Fruit fly (Drosophila melanogaster) Kc167 (cell line): ENCODE data around the gene CG43993.

Source experiments
- Myc ChIP-seq: fragments of >200 bp; optimal IDR thresholded peaks from 2 replicates; lab custom pipeline; 2017; ENCODE audit warnings: missing external identifiers
- Sin3A ChIP-seq: fragments of >200 bp; optimal IDR thresholded peaks from 2 replicates; lab custom pipeline; 2018; ENCODE audit warnings: missing external identifiers
- h ChIP-seq: fragments of >200 bp; optimal IDR thresholded peaks from 3 replicates; lab custom pipeline; 2018; ENCODE audit warnings: missing external identifiers
- insv ChIP-seq: fragments of >200 bp; optimal IDR thresholded peaks from 3 replicates; lab custom pipeline; 2018; ENCODE audit warnings: missing external identifiers
- psq ChIP-seq: fragments of >200 bp; optimal IDR thresholded peaks from 2 replicates; lab custom pipeline; 2017; ENCODE audit warnings: missing external identifiers
- ttk ChIP-seq: sonication (Bioruptor generic); optimal IDR thresholded peaks from 2 replicates; lab custom pipeline; 2017; ENCODE audit warnings: missing external identifiers

Gene CG43993

dm6 chr3L:12044279-12044678 lies 11.9 kb downstream of the CG43993 start, which contains the start of gene CG43638:
CG43638 (plus strand) TSS chr3L:12044579.
- TF ChIP-seq ttk (no peak), Sin3A (lab: Kevin White, UChicago) (no peak), Myc (lab: Kevin White, UChicago) (no peak), h (no peak), insv (lab: Kevin White, UChicago) (no peak), psq (lab: Kevin White, UChicago) (no peak)

- no peak for TF ChIP-seq Sin3A (lab: Kevin White, UChicago)
- TF ChIP-seq insv (lab: Kevin White, UChicago) = no peak
- no peak for TF ChIP-seq psq (lab: Kevin White, UChicago)
- TF ChIP-seq h = no peak
- no peak for TF ChIP-seq Myc (lab: Kevin White, UChicago)
- no peak for TF ChIP-seq ttk
Observed at dm6 chr3L:12045443-12045842, 13.1 kb downstream of the CG43993 start.

dm6 chr3L:12049597-12050311 lies 17.4 kb downstream of the CG43993 start:
- TF ChIP-seq ttk = no peak
- no peak for TF ChIP-seq psq (lab: Kevin White, UChicago)
- TF ChIP-seq Sin3A (lab: Kevin White, UChicago) = no peak
- TF ChIP-seq Myc (lab: Kevin White, UChicago) = no peak
- no peak for TF ChIP-seq h
- TF ChIP-seq insv (lab: Kevin White, UChicago) = no peak

dm6 chr3L:12050629-12051028 lies 18.3 kb downstream of the CG43993 start:
- TF ChIP-seq Sin3A (lab: Kevin White, UChicago) (no peak), h (no peak), ttk (no peak), psq (lab: Kevin White, UChicago) (no peak), Myc (lab: Kevin White, UChicago) (no peak), insv (lab: Kevin White, UChicago) (no peak)

- TF ChIP-seq Sin3A (lab: Kevin White, UChicago) = no peak
- no peak for TF ChIP-seq insv (lab: Kevin White, UChicago)
- no peak for TF ChIP-seq ttk
- no peak for TF ChIP-seq Myc (lab: Kevin White, UChicago)
- TF ChIP-seq psq (lab: Kevin White, UChicago) = no peak
- no peak for TF ChIP-seq h
Observed at dm6 chr3L:12053695-12054094, 21.3 kb downstream of the CG43993 start.

- no peak for TF ChIP-seq insv (lab: Kevin White, UChicago)
- no peak for TF ChIP-seq Myc (lab: Kevin White, UChicago)
- TF ChIP-seq psq (lab: Kevin White, UChicago) = no peak
- no peak for TF ChIP-seq Sin3A (lab: Kevin White, UChicago)
- no peak for TF ChIP-seq ttk
- TF ChIP-seq h = no peak
Observed at dm6 chr3L:12056286-12057178, 24.2 kb downstream of the CG43993 start.

- no peak for TF ChIP-seq ttk
- TF ChIP-seq h = no peak
- TF ChIP-seq Myc (lab: Kevin White, UChicago) = no peak
- no peak for TF ChIP-seq Sin3A (lab: Kevin White, UChicago)
- no peak for TF ChIP-seq psq (lab: Kevin White, UChicago)
- no peak for TF ChIP-seq insv (lab: Kevin White, UChicago)
Observed at dm6 chr3L:12057585-12057984, 25.2 kb downstream of the CG43993 start.

- TF ChIP-seq ttk (no peak), h (no peak), insv (lab: Kevin White, UChicago) (no peak), psq (lab: Kevin White, UChicago) (no peak), Myc (lab: Kevin White, UChicago) (no peak)
Observed at dm6 chr3L:12058293-12058842, 26.0 kb downstream of the CG43993 start.

dm6 chr3L:12060101-12060500 lies 27.7 kb downstream of the CG43993 start:
- no peak for TF ChIP-seq ttk
- TF ChIP-seq h = no peak
- TF ChIP-seq Sin3A (lab: Kevin White, UChicago) = no peak
- no peak for TF ChIP-seq Myc (lab: Kevin White, UChicago)
- no peak for TF ChIP-seq insv (lab: Kevin White, UChicago)
- TF ChIP-seq psq (lab: Kevin White, UChicago) = no peak

dm6 chr3L:12062219-12062618 lies 29.9 kb downstream of the CG43993 start:
- TF ChIP-seq psq (lab: Kevin White, UChicago) (no peak), h (no peak), Sin3A (lab: Kevin White, UChicago) (no peak), Myc (lab: Kevin White, UChicago) (no peak), insv (lab: Kevin White, UChicago) (no peak), ttk (no peak)

- TF ChIP-seq insv (lab: Kevin White, UChicago) (no peak), psq (lab: Kevin White, UChicago) (no peak), Sin3A (lab: Kevin White, UChicago) (no peak), Myc (lab: Kevin White, UChicago) (no peak), ttk (no peak), h (no peak)
Observed at dm6 chr3L:12062788-12063218, 30.4 kb downstream of the CG43993 start.
